Worm (Caenorhabditis elegans) whole organism, L4 larva: ENCODE data around the gene F09E5.8.

Experiments used
- D1046.2 ChIP-seq: fragments of 200-800 bp; sonication (Bioruptor generic); IDR thresholded peaks from 2 replicates; pipeline ENCODE4 v1.3.6; 2022; ENCODE audit warnings: missing genetic modification characterization, missing compliant biosample characterization
- F26F4.8 ChIP-seq: fragments of 200-800 bp; sonication (Bioruptor generic); conservative IDR thresholded peaks from 2 replicates; pipeline ENCODE4 v1.3.6; 2022; ENCODE audit warnings: missing genetic modification characterization, missing compliant biosample characterization
- F44E2.7 ChIP-seq: fragments of 200-800 bp; sonication (Bioruptor generic); IDR thresholded peaks from 2 replicates; pipeline ENCODE4 v2.1.2; 2022; ENCODE audit warnings: missing genetic modification characterization, missing compliant biosample characterization
- T26A8.4 ChIP-seq: fragments of 200-800 bp; sonication (Bioruptor generic); IDR thresholded peaks from 2 replicates; pipeline ENCODE4 v1.3.6; 2022; ENCODE audit warnings: missing genetic modification characterization, missing compliant biosample characterization
- Y105C5A.15 ChIP-seq: fragments of 200-800 bp; sonication (Bioruptor generic); IDR thresholded peaks from 2 replicates; pipeline ENCODE4 v1.3.6; 2022; ENCODE audit warnings: missing genetic modification characterization, missing compliant biosample characterization
- aly-2 ChIP-seq: sonication (generic microtip); optimal IDR thresholded peaks from 2 replicates; lab custom pipeline; 2018; ENCODE audit warnings: missing biosample characterization, missing genetic modification characterization
- ama-1 ChIP-seq: fragments of 150-350 bp; optimal IDR thresholded peaks from 2 replicates; lab custom pipeline; 2014; ENCODE audit warnings: inconsistent platforms, mixed read lengths
- attf-4 ChIP-seq: sonication (generic microtip); optimal IDR thresholded peaks from 3 replicates; lab custom pipeline; 2017; ENCODE audit warnings: missing biosample characterization, missing genetic modification characterization
- ceh-20 ChIP-seq: fragments of 200-800 bp; sonication (Bioruptor generic); IDR thresholded peaks from 2 replicates; pipeline ENCODE4 v1.3.6; 2022; ENCODE audit warnings: missing genetic modification reagents, missing genetic modification characterization, missing compliant biosample characterization
- ceh-28 ChIP-seq: fragments of 150-350 bp; optimal IDR thresholded peaks from 2 replicates; lab custom pipeline; 2014; ENCODE audit warnings: missing biosample characterization, missing genetic modification reagents, missing genetic modification characterization
- ceh-44 ChIP-seq: fragments of 200-800 bp; sonication (Bioruptor generic); IDR thresholded peaks from 2 replicates; pipeline ENCODE4 v1.3.6; 2022; ENCODE audit warnings: missing genetic modification reagents, missing genetic modification characterization, missing compliant biosample characterization
- daf-12 ChIP-seq: fragments of 150-350 bp; optimal IDR thresholded peaks from 2 replicates; lab custom pipeline; 2014; ENCODE audit warnings: missing biosample characterization, missing genetic modification reagents, missing genetic modification characterization
- daf-8 ChIP-seq: fragments of 200-800 bp; sonication (Bioruptor generic); IDR thresholded peaks from 2 replicates; pipeline ENCODE4 v1.3.6; 2022; ENCODE audit warnings: missing genetic modification characterization, missing compliant biosample characterization
- dmd-6 ChIP-seq: fragments of 200-800 bp; sonication (Bioruptor generic); IDR thresholded peaks from 2 replicates; pipeline ENCODE4 v1.3.6; 2022; ENCODE audit warnings: missing genetic modification reagents, missing genetic modification characterization, missing compliant biosample characterization
- duxl-1 ChIP-seq: sonication (generic microtip); optimal IDR thresholded peaks from 2 replicates; lab custom pipeline; 2016; ENCODE audit warnings: mild to moderate bottlenecking, missing genetic modification characterization, moderate library complexity, missing compliant biosample characterization; ENCODE audit not compliant: poor library complexity
- egl-27 ChIP-seq: sonication (generic microtip); optimal IDR thresholded peaks from 3 replicates; lab custom pipeline; 2017; ENCODE audit warnings: missing biosample characterization, missing genetic modification reagents, missing genetic modification characterization
- egl-43 ChIP-seq: fragments of 200-800 bp; sonication (Bioruptor generic); IDR thresholded peaks from 2 replicates; pipeline ENCODE4 v1.3.6; 2022; ENCODE audit warnings: missing genetic modification reagents, missing genetic modification characterization, missing compliant biosample characterization
- gei-8 ChIP-seq: fragments of 200-800 bp; sonication (Bioruptor generic); optimal IDR thresholded peaks from 2 replicates; lab custom pipeline; 2018; ENCODE audit warnings: mild to moderate bottlenecking, missing genetic modification characterization, missing compliant biosample characterization
- hif-1 ChIP-seq, 2 experiments: sonication (generic microtip); optimal IDR thresholded peaks; 2 replicates each; lab custom pipeline; 2016 to 2017; ENCODE audit warnings: missing compliant biosample characterization in 2 of 2, missing genetic modification characterization in 2 of 2, missing genetic modification reagents in 2 of 2, missing genotype in 2 of 2, mild to moderate bottlenecking in 1 of 2
- hlh-11 ChIP-seq: fragments of 200-800 bp; sonication (Bioruptor generic); optimal IDR thresholded peaks from 2 replicates; lab custom pipeline; 2018; ENCODE audit warnings: mild to moderate bottlenecking, missing genetic modification characterization, missing compliant biosample characterization
- lim-7 ChIP-seq: fragments of 200-800 bp; sonication (Bioruptor generic); IDR thresholded peaks from 2 replicates; pipeline ENCODE4 v1.3.6; 2022; ENCODE audit warnings: missing genetic modification characterization, missing compliant biosample characterization
- lin-1 ChIP-seq: fragments of 200-800 bp; sonication (Bioruptor generic); IDR thresholded peaks from 2 replicates; pipeline ENCODE4 v1.3.6; 2022; ENCODE audit warnings: missing genetic modification reagents, missing genetic modification characterization, missing compliant biosample characterization
- lin-13 ChIP-seq: fragments of 150-350 bp; optimal IDR thresholded peaks from 2 replicates; lab custom pipeline; 2014; ENCODE audit warnings: missing biosample characterization, missing genetic modification reagents, missing genetic modification characterization
- lin-15B ChIP-seq: fragments of 150-350 bp; sonication (generic microtip); optimal IDR thresholded peaks from 3 replicates; lab custom pipeline; 2014; ENCODE audit warnings: missing biosample characterization, missing genetic modification characterization
- lin-29 ChIP-seq: fragments of 200-800 bp; sonication (Bioruptor generic); IDR thresholded peaks from 2 replicates; pipeline ENCODE4 v1.3.6; 2022; ENCODE audit warnings: missing genetic modification reagents, missing genetic modification characterization, missing compliant biosample characterization
- lsy-2 ChIP-seq, 2 experiments: fragments of 150-350 bp in 1 of 2; sonication (generic microtip) in 1 of 2; optimal IDR thresholded peaks; 2 replicates each; lab custom pipeline; 2014 to 2017; ENCODE audit warnings: missing biosample characterization in 2 of 2, missing genetic modification characterization in 2 of 2
- madf-5 ChIP-seq, 2 experiments: fragments of 200-800 bp; sonication (Bioruptor generic); IDR thresholded peaks; 2 replicates each; pipeline ENCODE4 v1.3.6; 2022; ENCODE audit warnings: missing compliant biosample characterization in 2 of 2, missing genetic modification characterization in 2 of 2
- mdt-29 ChIP-seq: fragments of 200-800 bp; sonication (Bioruptor generic); IDR thresholded peaks from 2 replicates; pipeline ENCODE4 v1.3.6; 2022; ENCODE audit warnings: missing genetic modification reagents, missing genetic modification characterization, missing compliant biosample characterization
- mep-1 ChIP-seq: fragments of 150-350 bp; sonication (generic microtip); optimal IDR thresholded peaks from 3 replicates; lab custom pipeline; 2014; ENCODE audit warnings: missing biosample characterization, missing genetic modification characterization
- mxl-3 ChIP-seq: fragments of 200-800 bp; sonication (Bioruptor generic); optimal IDR thresholded peaks from 2 replicates; lab custom pipeline; 2018; ENCODE audit warnings: mild to moderate bottlenecking, missing genetic modification characterization, missing compliant biosample characterization
- nhr-111 ChIP-seq: fragments of 200-800 bp; sonication (Bioruptor generic); optimal IDR thresholded peaks from 2 replicates; lab custom pipeline; 2018; ENCODE audit warnings: mild to moderate bottlenecking, missing genetic modification characterization, missing compliant biosample characterization
- nhr-42 ChIP-seq: fragments of 200-800 bp; sonication (Bioruptor generic); IDR thresholded peaks from 2 replicates; pipeline ENCODE4 v1.3.6; 2022; ENCODE audit warnings: missing genetic modification characterization, missing compliant biosample characterization
- nhr-77 ChIP-seq: fragments of 150-350 bp; optimal IDR thresholded peaks from 2 replicates; lab custom pipeline; 2014; ENCODE audit warnings: missing biosample characterization, missing genetic modification characterization
- pha-4 ChIP-seq, 2 experiments: fragments of 150-350 bp in 1 of 2; fragments of 200-800 bp in 1 of 2; sonication (Bioruptor generic) in 1 of 2; IDR thresholded peaks in 1 of 2; optimal IDR thresholded peaks in 1 of 2; 2 replicates each; pipeline versions ENCODE4 v1.3.6 to Lab custom; 2014 to 2022; ENCODE audit warnings: missing genetic modification characterization in 2 of 2, missing genetic modification reagents in 2 of 2, missing biosample characterization in 1 of 2, missing compliant biosample characterization in 1 of 2
- php-3 ChIP-seq: fragments of 200-800 bp; sonication (Bioruptor generic); IDR thresholded peaks from 2 replicates; pipeline ENCODE4 v1.3.6; 2022; ENCODE audit warnings: missing genetic modification reagents, missing genetic modification characterization, missing compliant biosample characterization
- pqm-1 ChIP-seq: sonication (generic microtip); optimal IDR thresholded peaks from 2 replicates; lab custom pipeline; 2017; ENCODE audit warnings: missing biosample characterization, missing genetic modification characterization
- saeg-2 ChIP-seq: fragments of 200-800 bp; sonication (Bioruptor generic); IDR thresholded peaks from 2 replicates; pipeline ENCODE4 v1.3.6; 2022; ENCODE audit warnings: missing genetic modification reagents, missing genetic modification characterization, missing compliant biosample characterization
- sdz-12 ChIP-seq: fragments of 200-800 bp; sonication (Bioruptor generic); optimal IDR thresholded peaks from 2 replicates; lab custom pipeline; 2018; ENCODE audit warnings: mild to moderate bottlenecking, missing genetic modification characterization, missing compliant biosample characterization
- set-16 ChIP-seq: fragments of 200-800 bp; sonication (Bioruptor generic); IDR thresholded peaks from 2 replicates; pipeline ENCODE4 v1.3.6; 2022; ENCODE audit warnings: missing genetic modification reagents, missing genetic modification characterization, missing compliant biosample characterization
- snpc-1.2 ChIP-seq: fragments of 200-800 bp; sonication (Bioruptor generic); IDR thresholded peaks from 2 replicates; pipeline ENCODE4 v1.3.6; 2022; ENCODE audit warnings: missing genetic modification reagents, missing genetic modification characterization, missing compliant biosample characterization
- tag-97 ChIP-seq: fragments of 200-800 bp; sonication (Bioruptor generic); IDR thresholded peaks from 2 replicates; pipeline ENCODE4 v1.3.6; 2022; ENCODE audit warnings: missing genetic modification characterization, missing compliant biosample characterization
- tra-1 ChIP-seq: fragments of 200-800 bp; sonication (Bioruptor generic); IDR thresholded peaks from 2 replicates; pipeline ENCODE4 v1.3.6; 2022; ENCODE audit warnings: missing genetic modification reagents, missing genetic modification characterization, missing compliant biosample characterization
- unc-62 ChIP-seq, 3 experiments: fragments of 150-350 bp in 1 of 3; sonication (generic microtip); optimal IDR thresholded peaks in 2 of 3; peaks in 1 of 3; 1 replicate in 1 of 3; 2 replicates in 2 of 3; lab custom pipeline; 2014 to 2017; ENCODE audit warnings: missing biosample characterization in 3 of 3, missing genetic modification characterization in 3 of 3, missing genetic modification reagents in 3 of 3, missing genotype in 1 of 3
- zip-11 ChIP-seq: fragments of 200-800 bp; sonication (Bioruptor generic); IDR thresholded peaks from 2 replicates; pipeline ENCODE4 v1.3.6; 2022; ENCODE audit warnings: missing genetic modification characterization, missing compliant biosample characterization
- ztf-7 ChIP-seq: fragments of 150-350 bp; optimal IDR thresholded peaks from 2 replicates; lab custom pipeline; 2014; ENCODE audit warnings: missing biosample characterization, missing genetic modification characterization

The F09E5.8 gene

ce11 chrII:5353642-5354041 lies 3.2 kb downstream of the F09E5.8 start (continued):
- TF ChIP-seq aly-2 (tag; lab: Kevin White, UChicago) = no peak
- TF ChIP-seq ceh-20 (GFP tag; lab: Robert Waterston, UW) = 0 out of 2 replicates have a peak, but pooled peaks have one; percentile 32
- peak; percentile 76 for TF ChIP-seq zip-11 (GFP tag; lab: Robert Waterston, UW)
- TF ChIP-seq hif-1 (tag; optimal IDR thresholded peaks at IDR 0.05; lab: Kevin White, UChicago) = peak in 1 of 2 experiments; percentile 62
- TF ChIP-seq ztf-7 (tag; lab: Kevin White, UChicago) = peak; percentile 9
- no peak for TF ChIP-seq pqm-1 (tag; lab: Kevin White, UChicago)
- peak; percentile 85 for TF ChIP-seq gei-8 (GFP tag; lab: Kevin White, UChicago)
- TF ChIP-seq lsy-2 (tag; optimal IDR thresholded peaks at IDR 0.05; lab: Kevin White, UChicago) = peak in 1 of 2 experiments; percentile 37
- TF ChIP-seq nhr-111 (GFP tag; lab: Kevin White, UChicago) = peak; percentile 91
- TF ChIP-seq egl-27 (tag; lab: Kevin White, UChicago) = no peak
- TF ChIP-seq lin-15B (tag; lab: Kevin White, UChicago) = no peak
- peak; percentile 65; the same call in 1 of the 2 replicates for TF ChIP-seq lin-29
- peak; percentile 78 for TF ChIP-seq tra-1 (GFP tag; lab: Robert Waterston, UW)
- peak; percentile 69; the same call in 1 of the 2 replicates for TF ChIP-seq nhr-42 (GFP tag; lab: Robert Waterston, UW)
- TF ChIP-seq ama-1 (lab: Kevin White, UChicago) = no peak
- TF ChIP-seq mdt-29 = peak; percentile 61
- no peak for TF ChIP-seq nhr-77 (tag; lab: Kevin White, UChicago)
- TF ChIP-seq daf-12 (tag; lab: Kevin White, UChicago) = no peak

DNA sequence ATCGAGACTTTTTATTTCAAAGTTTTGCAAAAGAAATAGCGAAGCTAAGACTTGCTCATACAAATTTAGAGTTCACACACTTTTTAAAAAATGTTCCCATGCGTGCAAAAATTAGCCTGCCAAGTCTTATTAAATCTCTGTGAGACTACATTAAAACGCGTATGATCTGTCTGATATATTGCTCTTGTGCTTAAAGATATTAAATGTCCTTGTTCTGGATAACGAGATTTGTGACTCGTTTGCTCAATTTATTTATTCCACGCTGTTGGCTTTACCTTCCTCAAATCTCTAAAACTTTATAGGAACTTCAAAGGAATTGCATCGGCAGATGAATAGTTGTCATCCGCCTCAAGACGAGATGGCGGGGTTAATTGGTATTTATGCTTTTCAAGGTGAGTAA lies 4.9 kb downstream of the F09E5.8 start, which contains the start of gene srg-69:
TSS of gene srg-69 (plus strand) at position 301 of the 400 bp plus-strand sequence.
- TF ChIP-seq F44E2.7 = no peak

ce11 chrII:5358137-5358745 lies 7.8 kb downstream of the F09E5.8 start, which contains the start of the genes F09E5.11 and bmy-1:
F09E5.11 (minus strand) TSS chrII:5358187.
bmy-1 (plus strand) TSS chrII:5358695.
- TF ChIP-seq unc-62 (GFP tag; optimal IDR thresholded peaks at IDR 0.05 in 1 of 2; lab: Kevin White, UChicago) (peak in 1 of 2 experiments; percentile 89), unc-62 (tag; optimal IDR thresholded peaks at IDR 0.05; lab: Kevin White, UChicago) (no peak), ceh-44 (GFP tag; lab: Robert Waterston, UW) (peak; percentile 84), Y105C5A.15 (no peak), attf-4 (tag; lab: Kevin White, UChicago) (no peak), mep-1 (tag; lab: Kevin White, UChicago) (peak; percentile 81), egl-43 (GFP tag; lab: Robert Waterston, UW) (no peak), T26A8.4 (GFP tag; lab: Robert Waterston, UW) (peak; percentile 80), php-3 (GFP tag; lab: Robert Waterston, UW) (0 out of 2 replicates have a peak, but pooled peaks have one; percentile 15), hlh-11 (tag; lab: Kevin White, UChicago) (peak; percentile 80), pqm-1 (tag; lab: Kevin White, UChicago) (no peak), madf-5 (GFP tag; IDR thresholded peaks at IDR 0.05; lab: Robert Waterston, UW) (no peak), zip-11 (GFP tag; lab: Robert Waterston, UW) (no peak), lin-1 (GFP tag; lab: Robert Waterston, UW) (no peak), set-16 (peak; percentile 54), dmd-6 (GFP tag; lab: Robert Waterston, UW) (peak; percentile 77), mxl-3 (GFP tag; lab: Kevin White, UChicago) (peak; percentile 87), pha-4 (GFP tag; IDR thresholded peaks at IDR 0.05; lab: Robert Waterston, UW) (peak; percentile 67), pha-4 (tag; optimal IDR thresholded peaks at IDR 0.05; lab: Kevin White, UChicago) (no peak), ceh-28 (tag; lab: Kevin White, UChicago) (no peak), daf-12 (tag; lab: Kevin White, UChicago) (no peak), duxl-1 (tag; lab: Kevin White, UChicago) (peak; percentile 72), tag-97 (GFP tag; lab: Robert Waterston, UW) (no peak), saeg-2 (peak; percentile 60; the same call in 1 of the 2 replicates), sdz-12 (GFP tag; lab: Kevin White, UChicago) (peak; percentile 27), daf-8 (GFP tag; lab: Robert Waterston, UW) (no peak), snpc-1.2 (GFP tag; lab: Robert Waterston, UW) (0 out of 2 replicates have a peak, but pooled peaks have one; percentile 59), lin-13 (GFP tag; lab: Kevin White, UChicago) (peak; percentile 79), lin-15B (tag; lab: Kevin White, UChicago) (peak; percentile 83), D1046.2 (GFP tag; lab: Robert Waterston, UW) (no peak), nhr-111 (GFP tag; lab: Kevin White, UChicago) (no peak), F26F4.8 (GFP tag; lab: Robert Waterston, UW) (no peak), lim-7 (GFP tag; lab: Robert Waterston, UW) (peak; percentile 23; the same call in 1 of the 2 replicates)
